Worm (Caenorhabditis elegans): ENCODE measurements around the gene nhr-187.

DNA sequence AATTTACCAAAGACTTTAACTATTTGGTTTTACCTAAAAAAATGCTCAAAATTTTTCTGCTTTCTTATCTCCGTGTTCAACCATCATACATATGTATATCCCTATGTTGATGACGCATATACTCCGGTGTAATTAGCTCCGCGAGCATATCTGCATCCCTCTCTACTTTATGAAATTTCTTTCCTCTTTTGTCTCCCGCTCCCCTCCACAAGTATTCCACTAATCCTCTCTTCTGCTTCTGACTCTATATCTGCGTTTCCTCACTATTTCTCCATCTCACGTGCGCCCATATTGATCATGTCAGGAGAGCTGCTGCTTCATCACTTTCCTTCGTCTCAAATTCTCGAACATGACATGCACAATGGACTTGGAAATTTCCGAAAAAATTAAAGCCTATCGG, 47.8 kb downstream of the nhr-187 start, which contains the start of gene H10D18.1:
- no peak for TF ChIP-seq med-1 (GFP tag; optimal IDR thresholded peaks at IDR 0.05; ENCODE audit: insufficient read depth)
- no peak for TF ChIP-seq tab-1 (GFP tag; IDR thresholded peaks at IDR 0.05)
- no peak for TF ChIP-seq klf-2 (GFP tag; conservative IDR thresholded peaks at IDR 0.05)
- TF ChIP-seq flt-1 (GFP tag; IDR thresholded peaks at IDR 0.05), result no peak
- TF ChIP-seq T22C8.4 (GFP tag; IDR thresholded peaks at IDR 0.05), result no peak
- no peak for TF ChIP-seq ref-1 (GFP tag; conservative IDR thresholded peaks at IDR 0.05)
- no peak for TF ChIP-seq cog-1 (tag; optimal IDR thresholded peaks at IDR 0.05)
